Fruit fly (Drosophila melanogaster) whole organism, prepupa: Measurements from ENCODE around the gene Gdh.

Experiments used
- CG10631 ChIP-seq: fragments of 200-800 bp; sonication (Bioruptor generic); optimal IDR thresholded peaks from 2 replicates; lab custom pipeline; 2016; ENCODE audit warnings: missing biosample characterization, missing genetic modification characterization
- CG10669 ChIP-seq: fragments of 200-800 bp; sonication (Bioruptor generic); optimal IDR thresholded peaks from 3 replicates; lab custom pipeline; 2018; ENCODE audit warnings: missing biosample characterization, mild to moderate bottlenecking, missing genetic modification characterization, moderate library complexity
- CG15336 ChIP-seq: fragments of 200-800 bp; sonication (Bioruptor generic); IDR thresholded peaks from 2 replicates; pipeline ENCODE4 v1.3.6; 2022; ENCODE audit warnings: missing biosample characterization, missing genetic modification characterization
- CG1621 ChIP-seq: fragments of 200-800 bp; sonication (Bioruptor generic); optimal IDR thresholded peaks from 3 replicates; lab custom pipeline; 2018; ENCODE audit warnings: missing biosample characterization, mild to moderate bottlenecking, missing genetic modification characterization
- CG16779 ChIP-seq: fragments of 200-800 bp; sonication (Bioruptor generic); optimal IDR thresholded peaks from 3 replicates; lab custom pipeline; 2017; ENCODE audit warnings: missing biosample characterization, mild to moderate bottlenecking, missing genetic modification characterization
- CG3032 ChIP-seq: fragments of 200-800 bp; optimal IDR thresholded peaks from 2 replicates; lab custom pipeline; 2019; ENCODE audit warnings: missing biosample characterization, mild to moderate bottlenecking, missing genetic modification characterization, moderate library complexity
- CG31627 ChIP-seq: fragments of 200-800 bp; sonication (Bioruptor generic); optimal IDR thresholded peaks from 3 replicates; lab custom pipeline; 2016; ENCODE audit warnings: missing biosample characterization, missing genetic modification characterization
- CG4318 ChIP-seq: fragments of 200-800 bp; sonication (Bioruptor generic); optimal IDR thresholded peaks from 3 replicates; lab custom pipeline; 2017; ENCODE audit warnings: missing biosample characterization, mild to moderate bottlenecking, missing genetic modification characterization
- CG6163 ChIP-seq: fragments of 200-800 bp; sonication (Bioruptor generic); IDR thresholded peaks from 3 replicates; pipeline ENCODE4 v1.3.6; 2022; ENCODE audit warnings: missing biosample characterization, missing genetic modification characterization
- CG6854 ChIP-seq: fragments of 200-800 bp; sonication (Bioruptor generic); optimal IDR thresholded peaks from 2 replicates; lab custom pipeline; 2017; ENCODE audit warnings: missing biosample characterization, mild to moderate bottlenecking, missing genetic modification characterization
- CG7368 ChIP-seq: fragments of 200-800 bp; sonication (Bioruptor generic); optimal IDR thresholded peaks from 3 replicates; lab custom pipeline; 2016; ENCODE audit warnings: missing biosample characterization, missing genetic modification characterization
- CG8632 ChIP-seq: fragments of 200-800 bp; sonication (Bioruptor generic); optimal IDR thresholded peaks from 3 replicates; lab custom pipeline; 2016; ENCODE audit warnings: missing biosample characterization, missing genetic modification characterization
- CG9139 ChIP-seq: fragments of 200-800 bp; sonication (Bioruptor generic); optimal IDR thresholded peaks from 3 replicates; lab custom pipeline; 2017; ENCODE audit warnings: missing biosample characterization, mild to moderate bottlenecking, missing genetic modification characterization
- Eip75B ChIP-seq: fragments of 200-800 bp; sonication (Bioruptor generic); optimal IDR thresholded peaks from 3 replicates; lab custom pipeline; 2016; ENCODE audit warnings: missing biosample characterization, missing genetic modification characterization
- Eip78C ChIP-seq: fragments of 200-800 bp; sonication (Bioruptor generic); peaks from one replicate; lab custom pipeline; 2016; ENCODE audit warnings: missing biosample characterization, missing genetic modification characterization
- Eip93F ChIP-seq: fragments of 200-800 bp; sonication (Bioruptor generic); optimal IDR thresholded peaks from 2 replicates; lab custom pipeline; 2016; ENCODE audit warnings: missing biosample characterization, mild to moderate bottlenecking, missing genetic modification characterization
- Hr38 ChIP-seq: sonication (Bioruptor generic); optimal IDR thresholded peaks from 2 replicates; lab custom pipeline; 2016; ENCODE audit warnings: missing biosample characterization, missing genetic modification characterization
- Lpt ChIP-seq: fragments of 200-800 bp; sonication (Bioruptor generic); optimal IDR thresholded peaks from 3 replicates; lab custom pipeline; 2016; ENCODE audit warnings: missing biosample characterization, missing genetic modification characterization
- Smox ChIP-seq: fragments of 200-800 bp; sonication (Bioruptor generic); optimal IDR thresholded peaks from 3 replicates; lab custom pipeline; 2016; ENCODE audit warnings: missing biosample characterization, missing genetic modification characterization
- Sox14 ChIP-seq: fragments of 200-800 bp; sonication (Bioruptor generic); optimal IDR thresholded peaks from 3 replicates; lab custom pipeline; 2016; ENCODE audit warnings: missing biosample characterization, missing genetic modification characterization
- Sox15 ChIP-seq: fragments of 200-800 bp; sonication (Bioruptor generic); optimal IDR thresholded peaks from 3 replicates; lab custom pipeline; 2016; ENCODE audit warnings: missing biosample characterization, missing genetic modification characterization
- achi ChIP-seq: fragments of 200-800 bp; sonication (Bioruptor generic); optimal IDR thresholded peaks from 3 replicates; lab custom pipeline; 2016; ENCODE audit warnings: missing biosample characterization, missing genetic modification characterization
- dac ChIP-seq: fragments of 200-800 bp; sonication (Bioruptor generic); optimal IDR thresholded peaks from 2 replicates; lab custom pipeline; 2017; ENCODE audit warnings: missing biosample characterization, mild to moderate bottlenecking, missing genetic modification characterization
- dsx ChIP-seq: fragments of 200-800 bp; optimal IDR thresholded peaks from 3 replicates; lab custom pipeline; 2019; ENCODE audit warnings: missing biosample characterization, mild to moderate bottlenecking, missing genetic modification characterization, moderate library complexity; ENCODE audit not compliant: poor library complexity, severe bottlenecking
- eg ChIP-seq: fragments of 200-800 bp; sonication (Bioruptor generic); IDR thresholded peaks from 3 replicates; pipeline ENCODE4 v1.3.6; 2022; ENCODE audit warnings: missing biosample characterization, missing genetic modification characterization
- esn ChIP-seq: fragments of 200-800 bp; sonication (Bioruptor generic); optimal IDR thresholded peaks from 2 replicates; lab custom pipeline; 2016; ENCODE audit warnings: missing biosample characterization, mild to moderate bottlenecking, missing genetic modification characterization, moderate library complexity
- fd59A ChIP-seq: fragments of 200-800 bp; sonication (Bioruptor generic); optimal IDR thresholded peaks from 2 replicates; lab custom pipeline; 2017; ENCODE audit warnings: missing biosample characterization, mild to moderate bottlenecking, missing genetic modification characterization, missing genetic modification reagents
- fkh ChIP-seq: fragments of 200-800 bp; sonication (Bioruptor generic); optimal IDR thresholded peaks from 3 replicates; lab custom pipeline; 2017; ENCODE audit warnings: missing biosample characterization, mild to moderate bottlenecking, missing genetic modification characterization, moderate library complexity
- lz ChIP-seq: fragments of 200-800 bp; sonication (Bioruptor generic); optimal IDR thresholded peaks from 3 replicates; lab custom pipeline; 2016; ENCODE audit warnings: missing biosample characterization, missing genetic modification characterization
- net ChIP-seq: fragments of 200-800 bp; sonication (Bioruptor generic); optimal IDR thresholded peaks from 3 replicates; lab custom pipeline; 2016; ENCODE audit warnings: missing biosample characterization, missing genetic modification characterization
- pdm3 ChIP-seq: fragments of 200-800 bp; sonication (Bioruptor generic); optimal IDR thresholded peaks from 3 replicates; lab custom pipeline; 2016; ENCODE audit warnings: missing biosample characterization, missing genetic modification characterization
- spab ChIP-seq: fragments of 200-800 bp; sonication (Bioruptor generic); optimal IDR thresholded peaks from 2 replicates; lab custom pipeline; 2017; ENCODE audit warnings: missing biosample characterization, mild to moderate bottlenecking, missing genetic modification characterization, missing genetic modification reagents
- vri ChIP-seq: fragments of 200-800 bp; sonication (Bioruptor generic); optimal IDR thresholded peaks from 3 replicates; lab custom pipeline; 2016; ENCODE audit warnings: missing biosample characterization, mild to moderate bottlenecking, missing genetic modification characterization

The Gdh gene

DNA sequence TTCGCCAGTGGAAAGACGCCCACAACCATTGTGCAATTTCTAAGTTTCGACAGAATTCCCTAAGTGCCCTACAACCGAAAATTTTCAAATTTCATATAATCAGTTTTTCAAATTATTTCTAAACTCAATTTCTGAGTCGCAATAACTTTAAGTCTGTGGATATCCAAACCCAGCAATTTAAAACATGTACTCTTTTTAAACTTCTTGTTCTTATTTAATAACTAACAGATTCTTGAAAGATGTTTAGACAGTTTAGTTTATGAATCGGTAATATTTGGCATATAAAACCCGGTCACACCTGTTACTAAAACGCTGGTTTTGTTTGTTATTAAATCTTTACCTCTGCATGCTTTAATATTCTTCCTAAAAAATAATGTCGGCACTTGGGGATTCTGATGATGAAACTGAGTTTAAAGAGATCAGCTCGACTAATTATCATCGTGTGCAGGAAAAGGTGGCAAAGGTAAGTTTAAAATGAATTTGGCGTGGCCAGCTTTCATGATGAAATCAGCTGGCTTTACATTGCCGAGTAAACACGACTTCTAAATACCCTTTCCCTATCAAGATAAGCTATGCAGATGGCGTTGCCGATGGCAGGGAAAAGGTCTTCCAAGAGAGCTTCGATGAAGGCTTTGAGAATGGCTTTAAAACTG is 13.8 kb downstream of the Gdh start, which contains the start of the genes CG43998, CG43999 and CG31142:
TSS of gene CG43998 (minus strand) at position 51 of the 653 bp plus-strand sequence.
TSS of gene CG43999 (minus strand) at position 51 of the 653 bp plus-strand sequence.
TSS of gene CG31142 (plus strand) at position 294 of the 653 bp plus-strand sequence.
- TF ChIP-seq Eip78C (peak; percentile 61), esn (GFP tag; lab: Kevin White, UChicago) (peak; percentile 38), net (GFP tag; lab: Kevin White, UChicago) (no peak), Sox14 (peak; percentile 23), fkh (GFP tag; lab: Kevin White, UChicago) (peak; percentile 63)

- TF ChIP-seq Lpt (GFP tag; lab: Kevin White, UChicago): no peak
- no peak for TF ChIP-seq CG4318 (GFP tag; lab: Kevin White, UChicago)
- no peak for TF ChIP-seq eg (GFP tag; lab: Robert Waterston, UW)
- TF ChIP-seq dsx (GFP tag; lab: Kevin White, UChicago): peak; percentile 55
- no peak for TF ChIP-seq CG10669 (GFP tag; lab: Kevin White, UChicago)
- TF ChIP-seq CG31627 (GFP tag; lab: Kevin White, UChicago): no peak
- TF ChIP-seq Eip78C: peak; percentile 65
- TF ChIP-seq CG7368 (GFP tag; lab: Kevin White, UChicago): no peak
- TF ChIP-seq CG16779 (tag; lab: Kevin White, UChicago): no peak
- no peak for TF ChIP-seq CG6854 (GFP tag; lab: Kevin White, UChicago)
- no peak for TF ChIP-seq Eip93F (GFP tag; lab: Kevin White, UChicago)
- no peak for TF ChIP-seq CG1621 (tag; lab: Kevin White, UChicago)
- TF ChIP-seq Sox15 (GFP tag; lab: Kevin White, UChicago): no peak
- TF ChIP-seq fd59A: no peak
- no peak for TF ChIP-seq Hr38 (GFP tag; lab: Kevin White, UChicago)
- peak; percentile 20 for TF ChIP-seq Sox14
- TF ChIP-seq esn (GFP tag; lab: Kevin White, UChicago): peak; percentile 42
- TF ChIP-seq spab (GFP tag; lab: Kevin White, UChicago): no peak
- TF ChIP-seq CG15336: no peak
- no peak for TF ChIP-seq CG9139
- TF ChIP-seq lz (GFP tag; lab: Kevin White, UChicago): peak; percentile 31
- TF ChIP-seq CG6163: no peak
These were observed 15.5 kb downstream of the Gdh start, which contains the start of gene CG13601 for dm6 chr3R:23927429-23927828. CG13601 (minus strand) TSS chr3R:23927634.

dm6 chr3R:23924200-23924599 is 18.7 kb downstream of the Gdh start, which contains the start of gene Ndc1:
Ndc1 (plus strand) TSS chr3R:23924399.
- TF ChIP-seq dac (no peak), CG7368 (GFP tag; lab: Kevin White, UChicago) (no peak), Eip75B (GFP tag; lab: Kevin White, UChicago) (no peak), CG3032 (tag; lab: Kevin White, UChicago) (no peak), CG10631 (GFP tag; lab: Kevin White, UChicago) (no peak), fd59A (no peak), achi (no peak), CG6163 (no peak), CG15336 (no peak), Smox (GFP tag; lab: Kevin White, UChicago) (no peak), CG1621 (tag; lab: Kevin White, UChicago) (no peak), CG8632 (GFP tag; lab: Kevin White, UChicago) (no peak), net (GFP tag; lab: Kevin White, UChicago) (no peak), pdm3 (no peak), fkh (GFP tag; lab: Kevin White, UChicago) (no peak), CG10669 (GFP tag; lab: Kevin White, UChicago) (no peak), vri (GFP tag; lab: Kevin White, UChicago) (no peak), CG9139 (no peak)
